Worm (Caenorhabditis elegans): ENCODE data around the gene F26F12.2.

ce11 chrV:5869227-5869626 lies 30.8 kb upstream of the F26F12.2 start, which contains the start of gene F26F12.4:
- TF ChIP-seq ztf-11 (tag; optimal IDR thresholded peaks at IDR 0.05): no peak
- no peak for TF ChIP-seq unc-62 (GFP tag; optimal IDR thresholded peaks at IDR 0.05)
- no peak for TF ChIP-seq nhr-237 (tag; optimal IDR thresholded peaks at IDR 0.05)
- no peak for TF ChIP-seq cnd-1 (tag; optimal IDR thresholded peaks at IDR 0.05)
- no peak for TF ChIP-seq lin-13 (tag; optimal IDR thresholded peaks at IDR 0.05)
- no peak for TF ChIP-seq nhr-76 (tag; optimal IDR thresholded peaks at IDR 0.05)
- TF ChIP-seq ham-2 (GFP tag; optimal IDR thresholded peaks at IDR 0.05): no peak
- no peak for TF ChIP-seq mab-5 (tag; optimal IDR thresholded peaks at IDR 0.05)
- no peak for TF ChIP-seq mep-1 (tag; optimal IDR thresholded peaks at IDR 0.05)
